Worm (Caenorhabditis elegans) whole organism, L1 larva: ENCODE data around the gene Y59H11AM.4.
A peak's percentile ranks its signal among the peaks of the same experiment; 100 is the strongest.

Experiments
- C04F5.9 ChIP-seq: sonication (generic microtip); optimal IDR thresholded peaks from 2 replicates; lab custom pipeline; 2016; ENCODE audit warnings: missing genetic modification characterization, missing compliant biosample characterization
- C34B4.2 ChIP-seq: sonication (generic microtip); optimal IDR thresholded peaks from 2 replicates; lab custom pipeline; 2017; ENCODE audit warnings: mild to moderate bottlenecking, missing genetic modification characterization, missing compliant biosample characterization
- Y116A8C.19 ChIP-seq: sonication (generic microtip); optimal IDR thresholded peaks from 2 replicates; lab custom pipeline; 2016; ENCODE audit warnings: missing compliant biosample characterization, missing genetic modification characterization, borderline replicate concordance
- aha-1 ChIP-seq: fragments of 150-350 bp; optimal IDR thresholded peaks from 2 replicates; lab custom pipeline; 2014; ENCODE audit warnings: missing biosample characterization, missing genetic modification characterization
- aly-2 ChIP-seq: fragments of 150-350 bp; optimal IDR thresholded peaks from 2 replicates; lab custom pipeline; 2014; ENCODE audit warnings: missing biosample characterization, missing genetic modification characterization
- ama-1 ChIP-seq: fragments of 150-350 bp; optimal IDR thresholded peaks from 2 replicates; lab custom pipeline; 2014
- blmp-1 ChIP-seq: fragments of 150-350 bp; optimal IDR thresholded peaks from 2 replicates; lab custom pipeline; 2014; ENCODE audit warnings: missing biosample characterization, missing genetic modification characterization
- ceh-63 ChIP-seq: fragments of 200-800 bp; sonication (Bioruptor generic); optimal IDR thresholded peaks from 2 replicates; lab custom pipeline; 2018; ENCODE audit warnings: mild to moderate bottlenecking, missing genetic modification characterization, missing compliant biosample characterization
- ceh-82 ChIP-seq, 3 experiments: fragments of 150-350 bp in 1 of 3; sonication (generic microtip) in 2 of 3; optimal IDR thresholded peaks; 2 replicates each; lab custom pipeline; 2014 to 2017; ENCODE audit warnings: missing biosample characterization in 3 of 3, missing genetic modification characterization in 3 of 3
- ces-1 ChIP-seq: fragments of 150-350 bp; optimal IDR thresholded peaks from 2 replicates; lab custom pipeline; 2014; ENCODE audit warnings: missing biosample characterization, missing genetic modification reagents, missing genetic modification characterization
- efl-1 ChIP-seq, 4 experiments: fragments of 150-350 bp; optimal IDR thresholded peaks in 3 of 4; peaks in 1 of 4; 1 replicate in 1 of 4; 2 replicates in 3 of 4; lab custom pipeline; 2014; ENCODE audit warnings: missing biosample characterization in 2 of 4, missing genetic modification characterization in 2 of 4, missing genetic modification reagents in 2 of 4
- elt-3 ChIP-seq, 6 experiments: fragments of 150-350 bp in 1 of 6; sonication (generic microtip); optimal IDR thresholded peaks; 2 replicates each; lab custom pipeline; 2017 to 2018; ENCODE audit warnings: missing biosample characterization in 6 of 6, missing genetic modification characterization in 6 of 6, inconsistent platforms in 1 of 6
- fkh-4 ChIP-seq: sonication (generic microtip); optimal IDR thresholded peaks from 2 replicates; lab custom pipeline; 2016; ENCODE audit warnings: missing compliant biosample characterization, missing genetic modification characterization, borderline replicate concordance
- fkh-8 ChIP-seq: sonication (generic microtip); optimal IDR thresholded peaks from 2 replicates; lab custom pipeline; 2016; ENCODE audit warnings: mild to moderate bottlenecking, missing genetic modification characterization, missing compliant biosample characterization
- fos-1 ChIP-seq: fragments of 150-350 bp; optimal IDR thresholded peaks from 2 replicates; lab custom pipeline; 2014; ENCODE audit warnings: missing biosample characterization, missing genetic modification characterization
- grh-1 ChIP-seq: fragments of 200-800 bp; sonication (Bioruptor generic); IDR thresholded peaks from 2 replicates; pipeline ENCODE4 v1.3.6; 2022; ENCODE audit warnings: missing genetic modification reagents, missing genetic modification characterization, missing compliant biosample characterization
- hlh-17 ChIP-seq: fragments of 200-800 bp; sonication (Bioruptor generic); optimal IDR thresholded peaks from 2 replicates; lab custom pipeline; 2018; ENCODE audit warnings: missing genetic modification characterization, mild to moderate bottlenecking, missing compliant biosample characterization, moderate library complexity, borderline replicate concordance
- hlh-4 ChIP-seq: sonication (generic microtip); optimal IDR thresholded peaks from 2 replicates; lab custom pipeline; 2016; ENCODE audit warnings: mild to moderate bottlenecking, missing genetic modification characterization, missing compliant biosample characterization
- hpl-2 ChIP-seq: fragments of 150-350 bp; optimal IDR thresholded peaks from 2 replicates; lab custom pipeline; 2014; ENCODE audit warnings: missing biosample characterization, missing genetic modification reagents, missing genetic modification characterization
- isw-1 ChIP-seq: fragments of 200-800 bp; sonication (Bioruptor generic); IDR thresholded peaks from 2 replicates; pipeline ENCODE4 v1.3.6; 2022; ENCODE audit warnings: missing genetic modification characterization, missing compliant biosample characterization
- jun-1 ChIP-seq: fragments of 150-350 bp; optimal IDR thresholded peaks from 2 replicates; lab custom pipeline; 2014; ENCODE audit warnings: missing biosample characterization, missing genetic modification reagents, missing genetic modification characterization
- lin-13 ChIP-seq: fragments of 150-350 bp; optimal IDR thresholded peaks from 2 replicates; lab custom pipeline; 2014; ENCODE audit warnings: missing biosample characterization, missing genetic modification reagents, missing genetic modification characterization
- lin-14 ChIP-seq: fragments of 200-800 bp; sonication (Bioruptor generic); optimal IDR thresholded peaks from 2 replicates; lab custom pipeline; 2018; ENCODE audit warnings: mild to moderate bottlenecking, missing genetic modification characterization, moderate library complexity, missing compliant biosample characterization
- lin-35 ChIP-seq, 2 experiments: fragments of 150-350 bp; optimal IDR thresholded peaks; 2 replicates each; lab custom pipeline; 2014; ENCODE audit warnings: missing biosample characterization in 2 of 2, missing genetic modification characterization in 2 of 2, missing genetic modification reagents in 2 of 2
- lir-3 ChIP-seq: sonication (generic microtip); optimal IDR thresholded peaks from 2 replicates; lab custom pipeline; 2016; ENCODE audit warnings: mild to moderate bottlenecking, missing genetic modification characterization, moderate library complexity, missing compliant biosample characterization; ENCODE audit not compliant: poor library complexity
- lsy-2 ChIP-seq, 2 experiments: fragments of 150-350 bp; optimal IDR thresholded peaks; 2 replicates each; lab custom pipeline; 2014; ENCODE audit warnings: missing biosample characterization in 2 of 2, missing genetic modification characterization in 2 of 2
- mdl-1 ChIP-seq, 2 experiments: fragments of 150-350 bp; optimal IDR thresholded peaks; 2 replicates each; lab custom pipeline; 2014 to 2017; ENCODE audit warnings: missing biosample characterization in 2 of 2, missing genetic modification characterization in 2 of 2, inconsistent platforms in 1 of 2
- mep-1 ChIP-seq: fragments of 150-350 bp; optimal IDR thresholded peaks from 2 replicates; lab custom pipeline; 2014; ENCODE audit warnings: missing biosample characterization, missing genetic modification characterization
- nhr-11 ChIP-seq: fragments of 150-350 bp; optimal IDR thresholded peaks from 2 replicates; lab custom pipeline; 2014; ENCODE audit warnings: missing biosample characterization, missing genetic modification characterization
- nhr-20 ChIP-seq: sonication (generic microtip); optimal IDR thresholded peaks from 2 replicates; lab custom pipeline; 2016; ENCODE audit warnings: mild to moderate bottlenecking, missing genetic modification characterization, missing compliant biosample characterization
- nhr-237 ChIP-seq: fragments of 150-350 bp; optimal IDR thresholded peaks from 2 replicates; lab custom pipeline; 2014; ENCODE audit warnings: missing biosample characterization, missing genetic modification characterization
- nhr-28 ChIP-seq: fragments of 150-350 bp; optimal IDR thresholded peaks from 2 replicates; lab custom pipeline; 2014; ENCODE audit warnings: missing biosample characterization, missing genetic modification characterization
- nhr-47 ChIP-seq: sonication (generic microtip); optimal IDR thresholded peaks from 2 replicates; lab custom pipeline; 2016; ENCODE audit warnings: mild to moderate bottlenecking, missing genetic modification characterization, moderate library complexity, missing compliant biosample characterization
- nhr-71 ChIP-seq: sonication (generic microtip); optimal IDR thresholded peaks from 2 replicates; lab custom pipeline; 2016; ENCODE audit warnings: mild to moderate bottlenecking, missing genetic modification characterization, moderate library complexity, missing compliant biosample characterization
- nhr-76 ChIP-seq: sonication (generic microtip); optimal IDR thresholded peaks from 2 replicates; lab custom pipeline; 2017; ENCODE audit warnings: missing biosample characterization, missing genetic modification characterization
- nhr-77 ChIP-seq: fragments of 150-350 bp; optimal IDR thresholded peaks from 2 replicates; lab custom pipeline; 2014; ENCODE audit warnings: missing biosample characterization, missing genetic modification characterization
- nhr-84 ChIP-seq: sonication (generic microtip); optimal IDR thresholded peaks from 2 replicates; lab custom pipeline; 2017; ENCODE audit warnings: missing biosample characterization, missing genetic modification characterization
- nhr-85 ChIP-seq: sonication (generic microtip); peaks from one replicate; lab custom pipeline; 2016; ENCODE audit warnings: missing genetic modification characterization, inconsistent platforms, missing compliant biosample characterization
- pag-3 ChIP-seq: sonication (generic microtip); optimal IDR thresholded peaks from 2 replicates; lab custom pipeline; 2017; ENCODE audit warnings: missing genetic modification characterization, mild to moderate bottlenecking, missing compliant biosample characterization, antibody characterized with exemption, borderline replicate concordance; ENCODE audit not compliant: insufficient read depth
- skn-1 ChIP-seq: fragments of 150-350 bp; optimal IDR thresholded peaks from 2 replicates; lab custom pipeline; 2014; ENCODE audit warnings: missing biosample characterization, missing genetic modification characterization
- snu-23 ChIP-seq: sonication (generic microtip); optimal IDR thresholded peaks from 2 replicates; lab custom pipeline; 2016; ENCODE audit warnings: missing genetic modification characterization, missing compliant biosample characterization
- sox-4 ChIP-seq: sonication (generic microtip); optimal IDR thresholded peaks from 2 replicates; lab custom pipeline; 2016; ENCODE audit warnings: missing genetic modification characterization, missing compliant biosample characterization
- sptf-1 ChIP-seq: fragments of 150-350 bp; optimal IDR thresholded peaks from 2 replicates; lab custom pipeline; 2014; ENCODE audit warnings: missing biosample characterization, missing genetic modification characterization
- swsn-7 ChIP-seq: sonication (generic microtip); optimal IDR thresholded peaks from 2 replicates; lab custom pipeline; 2016; ENCODE audit warnings: missing genetic modification characterization, missing compliant biosample characterization
- tbx-2 ChIP-seq: sonication (generic microtip); optimal IDR thresholded peaks from 2 replicates; lab custom pipeline; 2016; ENCODE audit warnings: missing genetic modification characterization, missing compliant biosample characterization
- unc-130 ChIP-seq: fragments of 150-350 bp; optimal IDR thresholded peaks from 2 replicates; lab custom pipeline; 2017; ENCODE audit warnings: missing biosample characterization, missing genetic modification characterization, inconsistent platforms
- unc-62 ChIP-seq: fragments of 150-350 bp; optimal IDR thresholded peaks from 2 replicates; lab custom pipeline; 2014; ENCODE audit warnings: missing biosample characterization, missing genetic modification reagents, missing genetic modification characterization
- unc-86 ChIP-seq: sonication (generic microtip); optimal IDR thresholded peaks from 2 replicates; lab custom pipeline; 2016; ENCODE audit warnings: missing genetic modification characterization, missing compliant biosample characterization
- unc-98 ChIP-seq: fragments of 200-800 bp; sonication (Bioruptor generic); IDR thresholded peaks from 2 replicates; pipeline ENCODE4 v1.3.6; 2022; ENCODE audit warnings: missing genetic modification characterization, missing compliant biosample characterization
- zag-1 ChIP-seq: fragments of 150-350 bp; optimal IDR thresholded peaks from 2 replicates; lab custom pipeline; 2014; ENCODE audit warnings: missing biosample characterization, missing genetic modification characterization
- zip-4 ChIP-seq: fragments of 200-800 bp; sonication (Bioruptor generic); optimal IDR thresholded peaks from 2 replicates; lab custom pipeline; 2018; ENCODE audit warnings: mild to moderate bottlenecking, missing genetic modification characterization, moderate library complexity, missing compliant biosample characterization

Y59H11AM.4 gene

ce11 chrIV:8570253-8570652 lies at the start of gene Y59H11AM.4:
Gene Y59H11AM.4 (minus strand): TSS chrIV:8570353.
- TF ChIP-seq lin-13 (GFP tag; lab: Kevin White, UChicago) (no peak), hlh-17 (GFP tag; lab: Kevin White, UChicago) (no peak), fkh-4 (tag; lab: Kevin White, UChicago) (no peak), Y116A8C.19 (tag; lab: Kevin White, UChicago) (no peak), nhr-84 (tag; lab: Kevin White, UChicago) (no peak), fkh-8 (tag; lab: Kevin White, UChicago) (no peak), elt-3 (tag; optimal IDR thresholded peaks at IDR 0.05; lab: Kevin White, UChicago) (no peak), unc-62 (GFP tag; lab: Kevin White, UChicago) (no peak), ceh-82 (tag; optimal IDR thresholded peaks at IDR 0.05; lab: Kevin White, UChicago) (no peak)

DNA sequence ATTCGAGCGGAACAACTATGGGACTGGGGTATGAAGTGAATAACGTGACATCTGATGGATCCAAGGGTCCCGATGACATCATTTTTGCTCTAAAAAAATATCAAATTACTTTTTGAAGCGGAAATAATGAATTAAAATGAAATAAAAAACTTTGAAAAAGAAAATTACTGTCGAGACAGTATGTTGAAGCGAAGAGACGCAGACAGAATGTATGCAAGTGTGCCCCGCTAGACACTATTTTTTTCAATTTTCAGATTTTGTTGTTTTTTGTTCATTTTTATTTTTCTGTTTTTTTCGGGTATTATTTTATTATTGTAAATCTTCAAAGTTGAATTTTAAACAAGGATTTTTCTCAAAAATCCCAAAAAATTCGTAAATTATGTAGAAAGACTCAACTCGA lies 48.5 kb upstream of the Y59H11AM.4 start, which contains the start of gene F42A9.8:
Gene F42A9.8, minus strand, starts transcription at position 88 of the 400 bp plus-strand sequence.
- TF ChIP-seq nhr-76 (tag; lab: Kevin White, UChicago): no peak
- peak; percentile 35 for TF ChIP-seq snu-23 (GFP tag; lab: Kevin White, UChicago)
- no peak for TF ChIP-seq zag-1
- no peak for TF ChIP-seq grh-1
- no peak for TF ChIP-seq unc-86
- no peak for TF ChIP-seq lir-3 (tag; lab: Kevin White, UChicago)
- no peak for TF ChIP-seq unc-62 (GFP tag; lab: Kevin White, UChicago)
- TF ChIP-seq nhr-71 (tag; lab: Kevin White, UChicago): peak; percentile 31
- TF ChIP-seq fos-1 (tag; lab: Kevin White, UChicago): no peak
- no peak for TF ChIP-seq nhr-47 (tag; lab: Kevin White, UChicago)
- TF ChIP-seq hlh-4 (tag; lab: Kevin White, UChicago): no peak
- no peak for TF ChIP-seq zip-4 (GFP tag; lab: Kevin White, UChicago)
- no peak for TF ChIP-seq hpl-2 (GFP tag; lab: Kevin White, UChicago)
- no peak for TF ChIP-seq nhr-77
- no peak for TF ChIP-seq sox-4 (tag; lab: Kevin White, UChicago)
- no peak for TF ChIP-seq C34B4.2 (tag; lab: Kevin White, UChicago)
- no peak for TF ChIP-seq tbx-2
- TF ChIP-seq lin-35 (GFP tag; optimal IDR thresholded peaks at IDR 0.05; lab: Kevin White, UChicago): peak in 1 of 2 experiments; percentile 42
- peak; percentile 6 for TF ChIP-seq nhr-20 (tag; lab: Kevin White, UChicago)
- no peak for TF ChIP-seq sptf-1 (tag; lab: Kevin White, UChicago)
- no peak for TF ChIP-seq ama-1 (lab: Kevin White, UChicago)
- TF ChIP-seq lin-14 (GFP tag; lab: Kevin White, UChicago): peak; percentile 42
- TF ChIP-seq nhr-85 (tag; lab: Kevin White, UChicago): no peak
- TF ChIP-seq efl-1 (optimal IDR thresholded peaks at IDR 0.05; lab: Kevin White, UChicago): peak; percentile 25 to 26
- peak; percentile 39 to 85 for TF ChIP-seq efl-1 (GFP tag; optimal IDR thresholded peaks at IDR 0.05 in 1 of 2; lab: Kevin White, UChicago)
- TF ChIP-seq fkh-4 (tag; lab: Kevin White, UChicago): no peak
- no peak for TF ChIP-seq aly-2
- TF ChIP-seq mdl-1 (tag; optimal IDR thresholded peaks at IDR 0.05; lab: Kevin White, UChicago): no peak
- no peak for TF ChIP-seq ceh-63 (GFP tag; lab: Kevin White, UChicago)
- no peak for TF ChIP-seq unc-130 (tag; lab: Kevin White, UChicago)
- TF ChIP-seq aha-1 (tag; lab: Kevin White, UChicago): no peak
- no peak for TF ChIP-seq swsn-7 (tag; lab: Kevin White, UChicago)
- no peak for TF ChIP-seq ces-1 (GFP tag; lab: Kevin White, UChicago)
- TF ChIP-seq nhr-11: no peak
- TF ChIP-seq nhr-237 (tag; lab: Kevin White, UChicago): no peak
- TF ChIP-seq ceh-82 (tag; optimal IDR thresholded peaks at IDR 0.05; lab: Kevin White, UChicago): peak in 1 of 3 experiments; percentile 11
- no peak for TF ChIP-seq nhr-28 (tag; lab: Kevin White, UChicago)
- peak; percentile 21 for TF ChIP-seq mep-1
- TF ChIP-seq jun-1 (tag; lab: Kevin White, UChicago): no peak
- TF ChIP-seq unc-98 (GFP tag; lab: Robert Waterston, UW): no peak
- TF ChIP-seq isw-1 (GFP tag; lab: Robert Waterston, UW): no peak
- peak; percentile 6 for TF ChIP-seq blmp-1 (tag; lab: Kevin White, UChicago)
- no peak for TF ChIP-seq pag-3 (tag; lab: Kevin White, UChicago)
- TF ChIP-seq lsy-2 (tag; optimal IDR thresholded peaks at IDR 0.05; lab: Kevin White, UChicago): peak; percentile 18 to 49
- no peak for TF ChIP-seq skn-1 (tag; lab: Kevin White, UChicago)
- TF ChIP-seq C04F5.9 (tag; lab: Kevin White, UChicago): no peak
